Fruit fly (Drosophila melanogaster) whole organism, prepupa: ENCODE data around the gene CG17666.
A peak's percentile ranks its signal among the peaks of the same experiment; 100 is the strongest.

ENCODE experiments used
- CG11762 ChIP-seq: fragments of 200-800 bp; sonication (Bioruptor generic); optimal IDR thresholded peaks from 3 replicates; lab custom pipeline; 2016; ENCODE audit warnings: missing biosample characterization, missing genetic modification characterization; ENCODE audit not compliant: insufficient read depth
- CG11902 ChIP-seq: fragments of 200-800 bp; sonication (Bioruptor generic); optimal IDR thresholded peaks from 3 replicates; lab custom pipeline; 2016; ENCODE audit warnings: missing biosample characterization, missing genetic modification characterization
- CG16779 ChIP-seq: fragments of 200-800 bp; sonication (Bioruptor generic); optimal IDR thresholded peaks from 3 replicates; lab custom pipeline; 2017; ENCODE audit warnings: missing biosample characterization, mild to moderate bottlenecking, missing genetic modification characterization
- CG3032 ChIP-seq: fragments of 200-800 bp; optimal IDR thresholded peaks from 2 replicates; lab custom pipeline; 2019; ENCODE audit warnings: missing biosample characterization, mild to moderate bottlenecking, missing genetic modification characterization, moderate library complexity
- CG34406 ChIP-seq: fragments of 200-800 bp; sonication (Bioruptor generic); optimal IDR thresholded peaks from 3 replicates; lab custom pipeline; 2016; ENCODE audit warnings: missing biosample characterization, missing genetic modification characterization
- CG3919 ChIP-seq: fragments of 200-800 bp; sonication (Bioruptor generic); optimal IDR thresholded peaks from 3 replicates; lab custom pipeline; 2016; ENCODE audit warnings: missing biosample characterization, missing genetic modification characterization
- CG4318 ChIP-seq: fragments of 200-800 bp; sonication (Bioruptor generic); optimal IDR thresholded peaks from 3 replicates; lab custom pipeline; 2017; ENCODE audit warnings: missing biosample characterization, mild to moderate bottlenecking, missing genetic modification characterization
- CG6163 ChIP-seq: fragments of 200-800 bp; sonication (Bioruptor generic); IDR thresholded peaks from 3 replicates; pipeline ENCODE4 v1.3.6; 2022; ENCODE audit warnings: missing biosample characterization, missing genetic modification characterization
- CG6276 ChIP-seq: fragments of 200-800 bp; sonication (Bioruptor generic); optimal IDR thresholded peaks from 2 replicates; lab custom pipeline; 2017; ENCODE audit warnings: missing biosample characterization, mild to moderate bottlenecking, missing genetic modification characterization
- CG6792 ChIP-seq: fragments of 200-800 bp; sonication (Bioruptor generic); optimal IDR thresholded peaks from 3 replicates; lab custom pipeline; 2016; ENCODE audit warnings: missing biosample characterization, missing genetic modification characterization
- CG6808 ChIP-seq: fragments of 200-800 bp; sonication (Bioruptor generic); optimal IDR thresholded peaks from 3 replicates; lab custom pipeline; 2017; ENCODE audit warnings: missing biosample characterization, missing genetic modification characterization, mild to moderate bottlenecking, moderate library complexity, missing genetic modification reagents
- CG6854 ChIP-seq: fragments of 200-800 bp; sonication (Bioruptor generic); optimal IDR thresholded peaks from 2 replicates; lab custom pipeline; 2017; ENCODE audit warnings: missing biosample characterization, mild to moderate bottlenecking, missing genetic modification characterization
- CG7368 ChIP-seq: fragments of 200-800 bp; sonication (Bioruptor generic); optimal IDR thresholded peaks from 3 replicates; lab custom pipeline; 2016; ENCODE audit warnings: missing biosample characterization, missing genetic modification characterization
- CG8119 ChIP-seq: fragments of 200-800 bp; sonication (Bioruptor generic); IDR thresholded peaks from 3 replicates; pipeline ENCODE4 v1.3.6; 2022; ENCODE audit warnings: missing biosample characterization, missing genetic modification characterization
- Eip78C ChIP-seq: fragments of 200-800 bp; sonication (Bioruptor generic); peaks from one replicate; lab custom pipeline; 2016; ENCODE audit warnings: missing biosample characterization, missing genetic modification characterization
- Eip93F ChIP-seq: fragments of 200-800 bp; sonication (Bioruptor generic); optimal IDR thresholded peaks from 2 replicates; lab custom pipeline; 2016; ENCODE audit warnings: missing biosample characterization, mild to moderate bottlenecking, missing genetic modification characterization
- Ets96B ChIP-seq: fragments of 200-800 bp; optimal IDR thresholded peaks from 2 replicates; lab custom pipeline; 2019; ENCODE audit warnings: missing biosample characterization, mild to moderate bottlenecking, missing genetic modification characterization, moderate library complexity
- Gug ChIP-seq: fragments of 200-800 bp; sonication (Bioruptor generic); IDR thresholded peaks from 2 replicates; pipeline ENCODE4 v1.3.6; 2022; ENCODE audit warnings: missing biosample characterization, missing genetic modification characterization
- Hr39 ChIP-seq: fragments of 200-800 bp; sonication (Bioruptor generic); optimal IDR thresholded peaks from 2 replicates; lab custom pipeline; 2016; ENCODE audit warnings: missing biosample characterization, missing genetic modification characterization
- Hr4 ChIP-seq: fragments of 200-800 bp; sonication (Bioruptor generic); optimal IDR thresholded peaks from 3 replicates; lab custom pipeline; 2016; ENCODE audit warnings: missing biosample characterization, missing genetic modification characterization
- Lpt ChIP-seq: fragments of 200-800 bp; sonication (Bioruptor generic); optimal IDR thresholded peaks from 3 replicates; lab custom pipeline; 2016; ENCODE audit warnings: missing biosample characterization, missing genetic modification characterization
- Met ChIP-seq: fragments of 200-800 bp; sonication (Bioruptor generic); optimal IDR thresholded peaks from 3 replicates; lab custom pipeline; 2016; ENCODE audit warnings: missing biosample characterization, missing genetic modification characterization
- OdsH ChIP-seq: fragments of 200-800 bp; sonication (Bioruptor generic); optimal IDR thresholded peaks from 3 replicates; lab custom pipeline; 2016; ENCODE audit warnings: missing biosample characterization, missing genetic modification characterization
- Smox ChIP-seq: fragments of 200-800 bp; sonication (Bioruptor generic); optimal IDR thresholded peaks from 3 replicates; lab custom pipeline; 2016; ENCODE audit warnings: missing biosample characterization, missing genetic modification characterization
- Sox102F ChIP-seq: fragments of 200-800 bp; sonication (Bioruptor generic); optimal IDR thresholded peaks from 2 replicates; lab custom pipeline; 2016; ENCODE audit warnings: missing biosample characterization, mild to moderate bottlenecking, missing genetic modification characterization
- Sox14 ChIP-seq: fragments of 200-800 bp; sonication (Bioruptor generic); optimal IDR thresholded peaks from 3 replicates; lab custom pipeline; 2016; ENCODE audit warnings: missing biosample characterization, missing genetic modification characterization
- Sox15 ChIP-seq: fragments of 200-800 bp; sonication (Bioruptor generic); optimal IDR thresholded peaks from 3 replicates; lab custom pipeline; 2016; ENCODE audit warnings: missing biosample characterization, missing genetic modification characterization
- achi ChIP-seq: fragments of 200-800 bp; sonication (Bioruptor generic); optimal IDR thresholded peaks from 3 replicates; lab custom pipeline; 2016; ENCODE audit warnings: missing biosample characterization, missing genetic modification characterization
- acj6 ChIP-seq: fragments of 200-800 bp; sonication (Bioruptor generic); optimal IDR thresholded peaks from 3 replicates; lab custom pipeline; 2016; ENCODE audit warnings: missing biosample characterization, missing genetic modification characterization
- cyc ChIP-seq: fragments of 200-800 bp; sonication (Bioruptor generic); optimal IDR thresholded peaks from 3 replicates; lab custom pipeline; 2016; ENCODE audit warnings: missing biosample characterization, missing genetic modification characterization
- dac ChIP-seq: fragments of 200-800 bp; sonication (Bioruptor generic); optimal IDR thresholded peaks from 2 replicates; lab custom pipeline; 2017; ENCODE audit warnings: missing biosample characterization, mild to moderate bottlenecking, missing genetic modification characterization
- eg ChIP-seq: fragments of 200-800 bp; sonication (Bioruptor generic); IDR thresholded peaks from 3 replicates; pipeline ENCODE4 v1.3.6; 2022; ENCODE audit warnings: missing biosample characterization, missing genetic modification characterization
- esn ChIP-seq: fragments of 200-800 bp; sonication (Bioruptor generic); optimal IDR thresholded peaks from 2 replicates; lab custom pipeline; 2016; ENCODE audit warnings: missing biosample characterization, mild to moderate bottlenecking, missing genetic modification characterization, moderate library complexity
- fd59A ChIP-seq: fragments of 200-800 bp; sonication (Bioruptor generic); optimal IDR thresholded peaks from 2 replicates; lab custom pipeline; 2017; ENCODE audit warnings: missing biosample characterization, mild to moderate bottlenecking, missing genetic modification characterization, missing genetic modification reagents
- fd85E ChIP-seq: fragments of 200-800 bp; sonication (Bioruptor generic); optimal IDR thresholded peaks from 3 replicates; lab custom pipeline; 2016; ENCODE audit warnings: missing biosample characterization, missing genetic modification characterization
- fkh ChIP-seq: fragments of 200-800 bp; sonication (Bioruptor generic); optimal IDR thresholded peaks from 3 replicates; lab custom pipeline; 2017; ENCODE audit warnings: missing biosample characterization, mild to moderate bottlenecking, missing genetic modification characterization, moderate library complexity
- net ChIP-seq: fragments of 200-800 bp; sonication (Bioruptor generic); optimal IDR thresholded peaks from 3 replicates; lab custom pipeline; 2016; ENCODE audit warnings: missing biosample characterization, missing genetic modification characterization
- salr ChIP-seq, 2 experiments: fragments of 200-800 bp; sonication (Bioruptor generic); optimal IDR thresholded peaks; 3 replicates each; lab custom pipeline; 2016 to 2018; ENCODE audit warnings: missing biosample characterization in 2 of 2, missing genetic modification characterization in 2 of 2, mild to moderate bottlenecking in 1 of 2
- spab ChIP-seq: fragments of 200-800 bp; sonication (Bioruptor generic); optimal IDR thresholded peaks from 2 replicates; lab custom pipeline; 2017; ENCODE audit warnings: missing biosample characterization, mild to moderate bottlenecking, missing genetic modification characterization, missing genetic modification reagents
- ss ChIP-seq, 2 experiments: fragments of 200-800 bp; sonication (Bioruptor generic); optimal IDR thresholded peaks; 2 replicates in 1 of 2; 3 replicates in 1 of 2; lab custom pipeline; 2017 to 2018; ENCODE audit warnings: mild to moderate bottlenecking in 2 of 2, missing biosample characterization in 2 of 2, missing genetic modification characterization in 2 of 2, moderate library complexity in 1 of 2
- svp ChIP-seq: fragments of 200-800 bp; sonication (Bioruptor generic); peaks from one replicate; lab custom pipeline; 2016; ENCODE audit warnings: missing biosample characterization, missing genetic modification characterization
- vri ChIP-seq: fragments of 200-800 bp; sonication (Bioruptor generic); optimal IDR thresholded peaks from 3 replicates; lab custom pipeline; 2016; ENCODE audit warnings: missing biosample characterization, mild to moderate bottlenecking, missing genetic modification characterization

The CG17666 gene

DNA sequence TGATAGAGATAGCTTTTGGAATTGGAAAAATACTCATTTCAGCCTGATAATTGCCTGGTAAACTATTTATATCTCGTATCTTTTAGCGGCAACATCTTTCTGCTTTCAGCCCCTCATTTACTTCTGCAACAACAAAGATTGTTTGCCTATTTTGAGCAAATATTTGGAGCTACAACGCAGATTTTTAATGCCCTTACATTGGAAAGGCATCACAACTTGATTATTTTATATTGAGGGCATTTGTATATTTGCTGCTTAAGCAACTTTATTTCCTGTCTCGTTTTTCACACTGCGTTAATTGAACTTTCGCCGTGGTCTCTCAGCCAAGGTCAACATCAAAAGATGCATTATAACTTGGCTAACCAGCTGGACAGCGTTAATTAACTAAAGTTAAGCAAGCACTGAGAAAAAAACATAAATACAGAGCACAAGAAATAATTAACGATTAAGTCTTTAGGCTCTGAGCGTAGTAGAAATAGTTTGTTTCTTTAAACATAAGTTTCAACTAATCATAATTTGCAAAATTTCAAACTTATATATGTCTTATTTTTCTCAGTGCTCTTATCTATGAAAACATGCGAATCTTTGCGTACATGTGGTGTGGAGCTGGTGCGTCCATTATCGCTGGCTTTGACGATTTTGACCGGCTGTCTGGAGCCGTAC lies 50.3 kb downstream of the CG17666 start (continued):
- no peak for TF ChIP-seq ss (GFP tag; optimal IDR thresholded peaks at IDR 0.05; lab: Kevin White, UChicago)
- TF ChIP-seq CG6792 (GFP tag; lab: Kevin White, UChicago), result peak; percentile 74
- TF ChIP-seq CG6163 (GFP tag; lab: Robert Waterston, UW), result no peak
- peak; percentile 77 for TF ChIP-seq achi
- TF ChIP-seq Sox102F (GFP tag; lab: Kevin White, UChicago), result peak; percentile 62
- TF ChIP-seq Ets96B (tag; lab: Kevin White, UChicago), result peak; percentile 75
- TF ChIP-seq eg, result no peak; the same call in 1 of the 3 replicates
- peak; percentile 55; the same call in 1 of the 2 replicates for TF ChIP-seq Gug (GFP tag; lab: Robert Waterston, UW)
- peak; percentile 60 for TF ChIP-seq Sox15 (GFP tag; lab: Kevin White, UChicago)
- TF ChIP-seq CG3032 (tag; lab: Kevin White, UChicago), result peak; percentile 70
- peak; percentile 60 for TF ChIP-seq cyc
- peak; percentile 33 for TF ChIP-seq vri (GFP tag; lab: Kevin White, UChicago)
- peak; percentile 79 for TF ChIP-seq Hr4 (GFP tag; lab: Kevin White, UChicago)
- peak; percentile 72 for TF ChIP-seq net
- peak; percentile 79; the same call in 2 of the 3 replicates for TF ChIP-seq CG8119 (GFP tag; lab: Robert Waterston, UW)
- TF ChIP-seq salr (GFP tag; optimal IDR thresholded peaks at IDR 0.05; lab: Kevin White, UChicago), result peak; percentile 32 to 70
- no peak for TF ChIP-seq CG6854
- peak; percentile 83 for TF ChIP-seq OdsH (GFP tag; lab: Kevin White, UChicago)
- TF ChIP-seq Smox (GFP tag; lab: Kevin White, UChicago), result peak; percentile 67
- peak; percentile 79 for TF ChIP-seq esn
- TF ChIP-seq Eip78C (GFP tag; lab: Kevin White, UChicago), result peak; percentile 95
- TF ChIP-seq acj6 (GFP tag; lab: Kevin White, UChicago), result peak; percentile 74
- TF ChIP-seq Met (GFP tag; lab: Kevin White, UChicago), result peak; percentile 59
- no peak for TF ChIP-seq fd85E (GFP tag; lab: Kevin White, UChicago)
- peak; percentile 65 for TF ChIP-seq CG11762 (GFP tag; lab: Kevin White, UChicago)
- peak; percentile 62 for TF ChIP-seq fkh (GFP tag; lab: Kevin White, UChicago)
- TF ChIP-seq Sox14 (GFP tag; lab: Kevin White, UChicago), result peak; percentile 56
- TF ChIP-seq Hr39 (GFP tag; lab: Kevin White, UChicago), result peak; percentile 73
- peak; percentile 72 for TF ChIP-seq CG34406 (GFP tag; lab: Kevin White, UChicago)
- TF ChIP-seq fd59A (GFP tag; lab: Kevin White, UChicago), result peak; percentile 61
- peak; percentile 19 for TF ChIP-seq dac (GFP tag; lab: Kevin White, UChicago)
- peak; percentile 64 for TF ChIP-seq CG7368 (GFP tag; lab: Kevin White, UChicago)
- TF ChIP-seq Eip93F (GFP tag; lab: Kevin White, UChicago), result no peak
- peak; percentile 50 for TF ChIP-seq CG6276 (GFP tag; lab: Kevin White, UChicago)
- peak; percentile 44 for TF ChIP-seq CG4318
- TF ChIP-seq CG11902 (GFP tag; lab: Kevin White, UChicago), result peak; percentile 40
- peak; percentile 86 for TF ChIP-seq svp (GFP tag; lab: Kevin White, UChicago)
- TF ChIP-seq Lpt (GFP tag; lab: Kevin White, UChicago), result no peak
- no peak for TF ChIP-seq CG3919 (GFP tag; lab: Kevin White, UChicago)
- no peak for TF ChIP-seq CG16779 (tag; lab: Kevin White, UChicago)
- peak; percentile 67 for TF ChIP-seq CG6808
- peak; percentile 57 for TF ChIP-seq spab (GFP tag; lab: Kevin White, UChicago)
